Worm (Caenorhabditis elegans) whole organism, L2 larva: ENCODE data around the gene nhr-48.

Experiments
- C34F6.9 ChIP-seq: fragments of 150-350 bp; optimal IDR thresholded peaks from 2 replicates; lab custom pipeline; 2014; ENCODE audit warnings: missing biosample characterization, missing genetic modification characterization
- F13H6.1 ChIP-seq: sonication (generic microtip); optimal IDR thresholded peaks from 2 replicates; lab custom pipeline; 2016; ENCODE audit warnings: missing genetic modification characterization, missing compliant biosample characterization
- R02D3.7 ChIP-seq: fragments of 150-350 bp; optimal IDR thresholded peaks from 2 replicates; lab custom pipeline; 2014; ENCODE audit warnings: missing biosample characterization, missing genetic modification characterization
- Y55F3AM.14 ChIP-seq: fragments of 200-800 bp; sonication (Bioruptor generic); optimal IDR thresholded peaks from 2 replicates; lab custom pipeline; 2018; ENCODE audit warnings: mild to moderate bottlenecking, missing genetic modification characterization, missing compliant biosample characterization
- ZK546.5 ChIP-seq: sonication (generic microtip); optimal IDR thresholded peaks from 2 replicates; lab custom pipeline; 2017; ENCODE audit warnings: missing biosample characterization, missing genetic modification characterization
- alr-1 ChIP-seq: fragments of 150-350 bp; optimal IDR thresholded peaks from 2 replicates; lab custom pipeline; 2014; ENCODE audit warnings: missing biosample characterization, missing genetic modification characterization
- aly-2 ChIP-seq: fragments of 150-350 bp; optimal IDR thresholded peaks from 2 replicates; lab custom pipeline; 2014; ENCODE audit warnings: missing biosample characterization, missing genetic modification characterization
- ama-1 ChIP-seq: fragments of 150-350 bp; optimal IDR thresholded peaks from 2 replicates; lab custom pipeline; 2018; ENCODE audit warnings: inconsistent platforms
- blmp-1 ChIP-seq: sonication (generic microtip); optimal IDR thresholded peaks from 2 replicates; lab custom pipeline; 2017; ENCODE audit warnings: missing genetic modification characterization, mild to moderate bottlenecking, missing compliant biosample characterization, antibody characterized with exemption, moderate library complexity; ENCODE audit not compliant: insufficient read depth
- ceh-16 ChIP-seq: fragments of 150-350 bp; optimal IDR thresholded peaks from 2 replicates; lab custom pipeline; 2014; ENCODE audit warnings: missing biosample characterization, missing genetic modification characterization
- crh-2 ChIP-seq: sonication (generic microtip); optimal IDR thresholded peaks from 2 replicates; lab custom pipeline; 2017; ENCODE audit warnings: missing biosample characterization, missing genetic modification characterization
- elt-1 ChIP-seq: fragments of 150-350 bp; optimal IDR thresholded peaks from 2 replicates; lab custom pipeline; 2014; ENCODE audit warnings: missing biosample characterization, missing genetic modification characterization
- elt-3 ChIP-seq: sonication (generic microtip); optimal IDR thresholded peaks from 2 replicates; lab custom pipeline; 2017; ENCODE audit warnings: missing biosample characterization, missing genetic modification characterization
- fos-1 ChIP-seq: fragments of 150-350 bp; optimal IDR thresholded peaks from 2 replicates; lab custom pipeline; 2014; ENCODE audit warnings: missing biosample characterization, missing genetic modification characterization
- gmeb-1 ChIP-seq: fragments of 150-350 bp; optimal IDR thresholded peaks from 2 replicates; lab custom pipeline; 2014; ENCODE audit warnings: missing biosample characterization, missing genetic modification characterization
- lin-11 ChIP-seq: fragments of 150-350 bp; sonication (generic microtip); optimal IDR thresholded peaks from 2 replicates; lab custom pipeline; 2014; ENCODE audit warnings: missing biosample characterization, missing genetic modification characterization, inconsistent platforms, mixed read lengths
- lin-39 ChIP-seq: fragments of 150-350 bp; optimal IDR thresholded peaks from 2 replicates; lab custom pipeline; 2014; ENCODE audit warnings: missing biosample characterization, missing genetic modification reagents, missing genetic modification characterization
- lsy-2 ChIP-seq, 2 experiments: fragments of 150-350 bp in 1 of 2; sonication (generic microtip) in 1 of 2; optimal IDR thresholded peaks; 2 replicates each; lab custom pipeline; 2014 to 2017; ENCODE audit warnings: missing biosample characterization in 2 of 2, missing genetic modification characterization in 2 of 2
- mab-5 ChIP-seq: fragments of 150-350 bp; optimal IDR thresholded peaks from 2 replicates; lab custom pipeline; 2014; ENCODE audit warnings: missing biosample characterization, missing genetic modification characterization
- mdl-1 ChIP-seq, 2 experiments: fragments of 150-350 bp in 1 of 2; sonication (generic microtip) in 1 of 2; optimal IDR thresholded peaks; 2 replicates each; lab custom pipeline; 2017; ENCODE audit warnings: missing biosample characterization in 2 of 2, missing genetic modification characterization in 2 of 2
- nhr-10 ChIP-seq: sonication (generic microtip); optimal IDR thresholded peaks from 2 replicates; lab custom pipeline; 2017; ENCODE audit warnings: missing biosample characterization, missing genetic modification characterization
- nhr-11 ChIP-seq: fragments of 150-350 bp; optimal IDR thresholded peaks from 2 replicates; lab custom pipeline; 2014; ENCODE audit warnings: missing biosample characterization, missing genetic modification characterization
- nhr-12 ChIP-seq: fragments of 150-350 bp; optimal IDR thresholded peaks from 2 replicates; lab custom pipeline; 2014; ENCODE audit warnings: missing biosample characterization, missing genetic modification characterization
- nhr-129 ChIP-seq: fragments of 150-350 bp; optimal IDR thresholded peaks from 2 replicates; lab custom pipeline; 2014; ENCODE audit warnings: missing biosample characterization, missing genetic modification characterization
- nhr-23 ChIP-seq: fragments of 150-350 bp; optimal IDR thresholded peaks from 2 replicates; lab custom pipeline; 2014; ENCODE audit warnings: missing biosample characterization, missing genetic modification reagents, missing genetic modification characterization
- nhr-237 ChIP-seq: fragments of 150-350 bp; optimal IDR thresholded peaks from 2 replicates; lab custom pipeline; 2014; ENCODE audit warnings: missing biosample characterization, missing genetic modification characterization
- nhr-25 ChIP-seq: fragments of 150-350 bp; sonication (generic microtip); optimal IDR thresholded peaks from 3 replicates; lab custom pipeline; 2014; ENCODE audit warnings: missing biosample characterization, missing genetic modification characterization
- nhr-6 ChIP-seq: fragments of 150-350 bp; optimal IDR thresholded peaks from 2 replicates; lab custom pipeline; 2014; ENCODE audit warnings: missing biosample characterization, missing genetic modification characterization
- nhr-77 ChIP-seq: fragments of 150-350 bp; optimal IDR thresholded peaks from 2 replicates; lab custom pipeline; 2014; ENCODE audit warnings: missing biosample characterization, missing genetic modification characterization
- peb-1 ChIP-seq: fragments of 150-350 bp; optimal IDR thresholded peaks from 2 replicates; lab custom pipeline; 2014; ENCODE audit warnings: missing biosample characterization, missing genetic modification characterization
- sem-4 ChIP-seq: fragments of 150-350 bp; optimal IDR thresholded peaks from 2 replicates; lab custom pipeline; 2014; ENCODE audit warnings: missing biosample characterization, missing genetic modification reagents, missing genetic modification characterization
- skn-1 ChIP-seq: sonication (generic microtip); optimal IDR thresholded peaks from 2 replicates; lab custom pipeline; 2017; ENCODE audit warnings: missing biosample characterization, missing genetic modification characterization
- sma-3 ChIP-seq: sonication (generic microtip); optimal IDR thresholded peaks from 2 replicates; lab custom pipeline; 2016; ENCODE audit warnings: missing genetic modification reagents, missing genetic modification characterization, missing compliant biosample characterization
- sma-9 ChIP-seq, 2 experiments: fragments of 150-350 bp in 1 of 2; sonication (generic microtip) in 1 of 2; optimal IDR thresholded peaks; 2 replicates each; lab custom pipeline; 2014 to 2016; ENCODE audit warnings: missing genetic modification characterization in 2 of 2, mild to moderate bottlenecking in 1 of 2, missing biosample characterization in 1 of 2, missing compliant biosample characterization in 1 of 2, missing genetic modification reagents in 1 of 2, moderate library complexity in 1 of 2
- unc-39 ChIP-seq: fragments of 150-350 bp; optimal IDR thresholded peaks from 2 replicates; lab custom pipeline; 2014; ENCODE audit warnings: missing biosample characterization, missing genetic modification characterization
- unc-55 ChIP-seq: fragments of 150-350 bp; sonication (generic microtip); optimal IDR thresholded peaks from 3 replicates; lab custom pipeline; 2014; ENCODE audit warnings: missing biosample characterization, missing genetic modification reagents, missing genetic modification characterization
- unc-62 ChIP-seq: fragments of 150-350 bp; optimal IDR thresholded peaks from 2 replicates; lab custom pipeline; 2014; ENCODE audit warnings: missing biosample characterization, missing genetic modification reagents, missing genetic modification characterization
- zag-1 ChIP-seq: fragments of 150-350 bp; optimal IDR thresholded peaks from 2 replicates; lab custom pipeline; 2014; ENCODE audit warnings: missing biosample characterization, missing genetic modification characterization
- ztf-1 ChIP-seq: fragments of 200-800 bp; sonication (Bioruptor generic); conservative IDR thresholded peaks from 2 replicates; pipeline ENCODE4 v1.3.6; 2022; ENCODE audit warnings: missing genetic modification characterization, missing compliant biosample characterization
- ztf-11 ChIP-seq: sonication (generic microtip); optimal IDR thresholded peaks from 2 replicates; lab custom pipeline; 2017; ENCODE audit warnings: missing biosample characterization, missing genetic modification characterization
- ztf-4 ChIP-seq: fragments of 150-350 bp; optimal IDR thresholded peaks from 2 replicates; lab custom pipeline; 2014; ENCODE audit warnings: missing biosample characterization, missing genetic modification characterization

The nhr-48 gene

DNA sequence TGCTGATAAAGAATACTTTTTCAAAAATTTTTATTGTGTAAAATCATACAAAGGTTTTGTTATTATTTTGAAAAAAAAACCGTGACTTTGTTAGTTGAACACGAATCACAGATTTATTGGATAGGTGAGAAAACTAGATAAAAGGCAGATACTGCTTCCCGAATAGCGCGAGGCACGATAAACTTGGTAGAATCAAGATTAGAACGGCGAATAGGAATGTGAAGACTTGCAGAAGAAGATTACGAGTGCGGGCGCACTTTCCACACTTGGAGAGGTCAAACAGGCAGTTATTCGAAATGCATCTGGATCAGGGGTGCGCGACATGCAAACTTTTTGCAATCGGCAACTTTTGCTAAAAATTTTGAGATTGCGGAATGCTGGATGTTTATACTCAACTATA is 5.2 kb downstream of the nhr-48 start:
- TF ChIP-seq elt-1 (tag; lab: Kevin White, UChicago) (peak; percentile 78), sma-9 (GFP tag; optimal IDR thresholded peaks at IDR 0.05; lab: Kevin White, UChicago) (peak; percentile 61), sma-9 (tag; optimal IDR thresholded peaks at IDR 0.05; lab: Kevin White, UChicago) (no peak), elt-3 (tag; lab: Kevin White, UChicago) (no peak)

DNA sequence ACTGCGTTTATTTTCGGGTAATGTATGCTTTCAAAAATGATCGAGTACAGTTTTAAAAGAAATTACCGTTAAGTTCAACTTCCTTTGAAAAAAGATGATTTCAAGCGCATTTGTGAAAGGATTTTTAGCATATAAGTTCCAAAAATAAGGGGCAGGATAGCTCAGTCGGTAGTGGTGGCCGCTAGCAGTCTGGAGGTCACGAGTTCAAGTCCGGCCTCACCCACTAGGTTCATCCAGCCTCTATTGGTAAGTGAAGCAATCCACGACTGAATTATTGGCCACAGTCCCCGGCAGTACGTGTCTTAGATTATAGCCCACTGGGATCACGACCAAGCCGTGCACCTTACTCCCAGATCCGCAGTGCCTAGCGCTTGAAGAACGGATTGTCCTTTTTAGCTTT is 9.0 kb downstream of the nhr-48 start:
- TF ChIP-seq sma-3 (GFP tag; lab: Kevin White, UChicago), result no peak
- no peak for TF ChIP-seq sem-4
- no peak for TF ChIP-seq alr-1
- no peak for TF ChIP-seq unc-55
- TF ChIP-seq sma-9 (GFP tag; optimal IDR thresholded peaks at IDR 0.05; lab: Kevin White, UChicago), result no peak
- no peak for TF ChIP-seq sma-9 (tag; optimal IDR thresholded peaks at IDR 0.05; lab: Kevin White, UChicago)
- no peak for TF ChIP-seq blmp-1 (tag; lab: Kevin White, UChicago)

DNA sequence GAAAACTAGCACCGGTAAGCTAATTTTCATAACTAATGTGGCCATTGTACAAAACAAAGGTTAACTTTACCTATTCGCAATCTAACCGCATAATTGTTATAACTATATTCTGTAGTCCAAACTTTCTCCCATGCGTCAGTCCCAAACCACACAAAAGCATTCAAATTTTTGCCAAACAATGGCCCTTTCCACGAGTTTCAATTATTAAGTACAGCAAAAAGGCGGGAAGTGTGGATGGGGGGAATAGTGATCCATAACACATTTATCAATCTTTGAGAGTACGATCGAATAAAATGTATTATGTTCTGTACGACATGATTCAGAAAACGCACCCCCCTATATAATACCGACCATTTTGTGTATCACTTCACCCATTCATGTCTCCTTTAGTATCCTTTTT is 10.3 kb downstream of the nhr-48 start, which contains the start of gene ZK662.6:
TSS of gene ZK662.6 (plus strand) at position 301 of the 400 bp plus-strand sequence.
- TF ChIP-seq fos-1 (tag; lab: Kevin White, UChicago) (no peak), lin-39 (tag; lab: Kevin White, UChicago) (no peak), ztf-4 (tag; lab: Kevin White, UChicago) (no peak), unc-55 (no peak), skn-1 (tag; lab: Kevin White, UChicago) (no peak), nhr-25 (tag; lab: Kevin White, UChicago) (no peak), crh-2 (tag; lab: Kevin White, UChicago) (no peak), peb-1 (tag; lab: Kevin White, UChicago) (no peak), gmeb-1 (tag; lab: Kevin White, UChicago) (no peak), nhr-237 (no peak)

DNA sequence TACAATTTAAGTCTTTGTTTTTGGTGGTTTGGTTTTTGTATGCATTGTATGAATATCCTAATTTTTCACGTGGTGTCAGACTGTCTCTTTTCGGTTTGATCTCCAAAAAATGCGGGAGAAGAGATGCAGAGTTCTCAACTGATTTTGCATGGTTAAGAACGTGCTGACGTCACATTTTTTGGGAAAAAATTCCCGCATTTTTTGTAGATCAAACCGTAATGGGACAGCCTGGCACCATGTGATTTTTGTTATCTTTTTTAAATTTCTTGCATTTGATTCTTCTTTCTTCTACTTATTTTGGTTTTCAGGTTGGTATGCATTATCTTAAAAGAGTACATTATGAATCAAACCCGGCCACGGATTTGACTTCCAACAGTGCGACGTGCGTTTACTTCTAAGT is 13.3 kb downstream of the nhr-48 start, which contains the start of gene ZK662.5:
TSS of gene ZK662.5 (plus strand) at position 301 of the 400 bp plus-strand sequence.
- no peak for TF ChIP-seq nhr-6
- TF ChIP-seq elt-1 (tag; lab: Kevin White, UChicago), result no peak
- no peak for TF ChIP-seq aly-2 (tag; lab: Kevin White, UChicago)
- no peak for TF ChIP-seq sma-3 (GFP tag; lab: Kevin White, UChicago)
- no peak for TF ChIP-seq C34F6.9
- TF ChIP-seq alr-1, result no peak
- no peak for TF ChIP-seq nhr-23 (tag; lab: Kevin White, UChicago)
- no peak for TF ChIP-seq unc-39 (tag; lab: Kevin White, UChicago)
- no peak for TF ChIP-seq nhr-25 (tag; lab: Kevin White, UChicago)
- no peak for TF ChIP-seq elt-3 (tag; lab: Kevin White, UChicago)
- TF ChIP-seq nhr-11 (tag; lab: Kevin White, UChicago), result no peak
- TF ChIP-seq ceh-16 (tag; lab: Kevin White, UChicago), result no peak
- no peak for TF ChIP-seq sem-4
- TF ChIP-seq lin-39 (tag; lab: Kevin White, UChicago), result no peak
- no peak for TF ChIP-seq unc-62 (GFP tag; lab: Kevin White, UChicago)
- no peak for TF ChIP-seq lsy-2 (tag; optimal IDR thresholded peaks at IDR 0.05; lab: Kevin White, UChicago)

- TF ChIP-seq nhr-25 (tag; lab: Kevin White, UChicago) (no peak), blmp-1 (tag; lab: Kevin White, UChicago) (peak; percentile 67), ceh-16 (tag; lab: Kevin White, UChicago) (peak; percentile 40), nhr-23 (tag; lab: Kevin White, UChicago) (no peak), nhr-77 (no peak), alr-1 (no peak), zag-1 (tag; lab: Kevin White, UChicago) (no peak), ztf-11 (tag; lab: Kevin White, UChicago) (no peak), nhr-129 (tag; lab: Kevin White, UChicago) (peak; percentile 66), ama-1 (no peak), mdl-1 (tag; optimal IDR thresholded peaks at IDR 0.05; lab: Kevin White, UChicago) (no peak), crh-2 (tag; lab: Kevin White, UChicago) (peak; percentile 43), fos-1 (tag; lab: Kevin White, UChicago) (peak; percentile 43), ztf-1 (GFP tag; lab: Robert Waterston, UW) (no peak), sma-9 (GFP tag; optimal IDR thresholded peaks at IDR 0.05; lab: Kevin White, UChicago) (peak; percentile 75), sma-9 (tag; optimal IDR thresholded peaks at IDR 0.05; lab: Kevin White, UChicago) (no peak), aly-2 (tag; lab: Kevin White, UChicago) (no peak), R02D3.7 (tag; lab: Kevin White, UChicago) (no peak), nhr-6 (no peak), C34F6.9 (peak; percentile 70), lin-39 (tag; lab: Kevin White, UChicago) (no peak), unc-39 (tag; lab: Kevin White, UChicago) (no peak), nhr-237 (no peak), lsy-2 (tag; optimal IDR thresholded peaks at IDR 0.05; lab: Kevin White, UChicago) (no peak), sma-3 (GFP tag; lab: Kevin White, UChicago) (peak; percentile 35), lin-11 (peak; percentile 37), nhr-10 (no peak), mab-5 (tag; lab: Kevin White, UChicago) (no peak), sem-4 (peak; percentile 41), elt-3 (tag; lab: Kevin White, UChicago) (no peak), F13H6.1 (tag; lab: Kevin White, UChicago) (peak; percentile 66), nhr-12 (tag; lab: Kevin White, UChicago) (no peak), ZK546.5 (tag; lab: Kevin White, UChicago) (no peak), Y55F3AM.14 (GFP tag; lab: Kevin White, UChicago) (no peak), elt-1 (tag; lab: Kevin White, UChicago) (no peak)
Measured at ce11 chrX:15724994-15725393, 17.0 kb downstream of the nhr-48 start.
